Worm (Caenorhabditis elegans) whole organism, L1 larva: ENCODE data around the gene mab-5.
A peak's percentile ranks its signal among the peaks of the same experiment; 100 is the strongest.

ENCODE experiments used
- C16A3.4 ChIP-seq: fragments of 150-350 bp; optimal IDR thresholded peaks from 2 replicates; lab custom pipeline; 2014; ENCODE audit warnings: missing biosample characterization, missing genetic modification characterization
- F16B12.6 ChIP-seq: fragments of 150-350 bp; optimal IDR thresholded peaks from 2 replicates; lab custom pipeline; 2014; ENCODE audit warnings: missing biosample characterization, missing genetic modification characterization
- ama-1 ChIP-seq: fragments of 150-350 bp; optimal IDR thresholded peaks from 2 replicates; lab custom pipeline; 2014
- blmp-1 ChIP-seq: fragments of 150-350 bp; optimal IDR thresholded peaks from 2 replicates; lab custom pipeline; 2014; ENCODE audit warnings: missing biosample characterization, missing genetic modification characterization
- ceh-8 ChIP-seq: fragments of 200-800 bp; sonication (Bioruptor generic); optimal IDR thresholded peaks from 2 replicates; lab custom pipeline; 2018; ENCODE audit warnings: mild to moderate bottlenecking, missing genetic modification characterization, moderate library complexity, missing compliant biosample characterization
- ceh-90 ChIP-seq: sonication (generic microtip); optimal IDR thresholded peaks from 2 replicates; lab custom pipeline; 2016; ENCODE audit warnings: missing genetic modification characterization, missing compliant biosample characterization
- ces-1 ChIP-seq: fragments of 150-350 bp; optimal IDR thresholded peaks from 2 replicates; lab custom pipeline; 2014; ENCODE audit warnings: missing biosample characterization, missing genetic modification reagents, missing genetic modification characterization
- dpl-1 ChIP-seq, 3 experiments: fragments of 150-350 bp in 2 of 3; sonication (generic microtip) in 1 of 3; optimal IDR thresholded peaks; 2 replicates each; lab custom pipeline; 2014 to 2017; ENCODE audit warnings: missing biosample characterization in 3 of 3, missing genetic modification characterization in 3 of 3, missing genetic modification reagents in 3 of 3
- efl-1 ChIP-seq, 4 experiments: fragments of 150-350 bp; optimal IDR thresholded peaks in 3 of 4; peaks in 1 of 4; 1 replicate in 1 of 4; 2 replicates in 3 of 4; lab custom pipeline; 2014; ENCODE audit warnings: missing biosample characterization in 2 of 4, missing genetic modification characterization in 2 of 4, missing genetic modification reagents in 2 of 4
- egl-27 ChIP-seq, 2 experiments: fragments of 150-350 bp in 1 of 2; sonication (generic microtip); optimal IDR thresholded peaks; 3 replicates each; lab custom pipeline; 2017 to 2018; ENCODE audit warnings: missing biosample characterization in 2 of 2, missing genetic modification characterization in 2 of 2, missing genetic modification reagents in 2 of 2
- elt-2 ChIP-seq: sonication (generic microtip); optimal IDR thresholded peaks from 2 replicates; lab custom pipeline; 2016; ENCODE audit warnings: missing genetic modification characterization, mild to moderate bottlenecking, inconsistent platforms, missing compliant biosample characterization, missing genetic modification reagents
- elt-3 ChIP-seq, 6 experiments: fragments of 150-350 bp in 1 of 6; sonication (generic microtip); optimal IDR thresholded peaks; 2 replicates each; lab custom pipeline; 2017 to 2018; ENCODE audit warnings: missing biosample characterization in 6 of 6, missing genetic modification characterization in 6 of 6, inconsistent platforms in 1 of 6
- fkh-4 ChIP-seq: sonication (generic microtip); optimal IDR thresholded peaks from 2 replicates; lab custom pipeline; 2016; ENCODE audit warnings: missing compliant biosample characterization, missing genetic modification characterization, borderline replicate concordance
- fkh-8 ChIP-seq: sonication (generic microtip); optimal IDR thresholded peaks from 2 replicates; lab custom pipeline; 2016; ENCODE audit warnings: mild to moderate bottlenecking, missing genetic modification characterization, missing compliant biosample characterization
- hpl-2 ChIP-seq: fragments of 150-350 bp; optimal IDR thresholded peaks from 2 replicates; lab custom pipeline; 2014; ENCODE audit warnings: missing biosample characterization, missing genetic modification reagents, missing genetic modification characterization
- lin-13 ChIP-seq: fragments of 150-350 bp; optimal IDR thresholded peaks from 2 replicates; lab custom pipeline; 2014; ENCODE audit warnings: missing biosample characterization, missing genetic modification reagents, missing genetic modification characterization
- lin-14 ChIP-seq: fragments of 200-800 bp; sonication (Bioruptor generic); optimal IDR thresholded peaks from 2 replicates; lab custom pipeline; 2018; ENCODE audit warnings: mild to moderate bottlenecking, missing genetic modification characterization, moderate library complexity, missing compliant biosample characterization
- lin-15B ChIP-seq: fragments of 150-350 bp; sonication (generic microtip); optimal IDR thresholded peaks from 3 replicates; lab custom pipeline; 2014; ENCODE audit warnings: missing biosample characterization, missing genetic modification characterization
- lin-35 ChIP-seq, 2 experiments: fragments of 150-350 bp; optimal IDR thresholded peaks; 2 replicates each; lab custom pipeline; 2014; ENCODE audit warnings: missing biosample characterization in 2 of 2, missing genetic modification characterization in 2 of 2, missing genetic modification reagents in 2 of 2
- lin-39 ChIP-seq: fragments of 150-350 bp; optimal IDR thresholded peaks from 2 replicates; lab custom pipeline; 2014; ENCODE audit warnings: missing biosample characterization, missing genetic modification reagents, missing genetic modification characterization
- nhr-19 ChIP-seq: fragments of 200-800 bp; sonication (Bioruptor generic); conservative IDR thresholded peaks from 2 replicates; pipeline ENCODE4 v1.3.6; 2022; ENCODE audit warnings: missing genetic modification characterization, missing compliant biosample characterization
- nhr-20 ChIP-seq: sonication (generic microtip); optimal IDR thresholded peaks from 2 replicates; lab custom pipeline; 2016; ENCODE audit warnings: mild to moderate bottlenecking, missing genetic modification characterization, missing compliant biosample characterization
- nhr-28 ChIP-seq: fragments of 150-350 bp; optimal IDR thresholded peaks from 2 replicates; lab custom pipeline; 2014; ENCODE audit warnings: missing biosample characterization, missing genetic modification characterization
- nhr-76 ChIP-seq: sonication (generic microtip); optimal IDR thresholded peaks from 2 replicates; lab custom pipeline; 2017; ENCODE audit warnings: missing biosample characterization, missing genetic modification characterization
- nhr-90 ChIP-seq: sonication (generic microtip); optimal IDR thresholded peaks from 2 replicates; lab custom pipeline; 2016; ENCODE audit warnings: mild to moderate bottlenecking, missing genetic modification characterization, missing compliant biosample characterization; ENCODE audit not compliant: poor library complexity
- rnt-1 ChIP-seq: sonication (generic microtip); optimal IDR thresholded peaks from 2 replicates; lab custom pipeline; 2016; ENCODE audit warnings: mild to moderate bottlenecking, missing genetic modification characterization, moderate library complexity, missing compliant biosample characterization
- sox-4 ChIP-seq: sonication (generic microtip); optimal IDR thresholded peaks from 2 replicates; lab custom pipeline; 2016; ENCODE audit warnings: missing genetic modification characterization, missing compliant biosample characterization
- swsn-7 ChIP-seq: sonication (generic microtip); optimal IDR thresholded peaks from 2 replicates; lab custom pipeline; 2016; ENCODE audit warnings: missing genetic modification characterization, missing compliant biosample characterization
- unc-86 ChIP-seq: sonication (generic microtip); optimal IDR thresholded peaks from 2 replicates; lab custom pipeline; 2016; ENCODE audit warnings: missing genetic modification characterization, missing compliant biosample characterization
- vab-15 ChIP-seq: sonication (generic microtip); optimal IDR thresholded peaks from 2 replicates; lab custom pipeline; 2017; ENCODE audit warnings: missing genotype, mild to moderate bottlenecking, missing genetic modification characterization, missing compliant biosample characterization
- xbp-1 ChIP-seq: sonication (generic microtip); optimal IDR thresholded peaks from 2 replicates; lab custom pipeline; 2016; ENCODE audit warnings: missing genetic modification characterization, missing compliant biosample characterization
- zip-4 ChIP-seq: fragments of 200-800 bp; sonication (Bioruptor generic); optimal IDR thresholded peaks from 2 replicates; lab custom pipeline; 2018; ENCODE audit warnings: mild to moderate bottlenecking, missing genetic modification characterization, moderate library complexity, missing compliant biosample characterization
- ztf-4 ChIP-seq: fragments of 150-350 bp; optimal IDR thresholded peaks from 2 replicates; lab custom pipeline; 2014; ENCODE audit warnings: missing biosample characterization, missing genetic modification characterization

Gene mab-5

DNA sequence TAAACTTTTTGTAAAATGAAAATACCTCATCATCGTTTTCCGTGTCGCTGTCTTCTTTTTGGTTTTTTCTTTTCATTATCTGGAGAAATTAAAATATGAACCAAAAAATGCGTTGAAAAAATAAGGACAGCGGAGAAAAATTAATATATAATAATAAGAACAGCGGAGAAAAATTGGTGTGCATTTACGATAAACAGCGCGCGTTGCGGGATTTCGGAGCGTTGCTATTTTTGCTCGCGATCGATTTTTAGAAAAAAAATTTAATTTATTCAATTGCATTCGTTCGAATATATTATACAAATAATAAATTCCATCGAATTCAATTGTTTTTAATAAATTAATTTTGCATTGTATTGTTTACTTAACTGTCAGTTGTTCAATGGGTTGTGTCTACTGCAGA, 17.3 kb downstream of the mab-5 start, which contains the start of gene ZK686.2 (continued):
- TF ChIP-seq ztf-4 (no peak), lin-35 (GFP tag; optimal IDR thresholded peaks at IDR 0.05; lab: Kevin White, UChicago) (peak; percentile 16 to 37), ces-1 (GFP tag; lab: Kevin White, UChicago) (no peak), lin-39 (peak; percentile 25)

DNA sequence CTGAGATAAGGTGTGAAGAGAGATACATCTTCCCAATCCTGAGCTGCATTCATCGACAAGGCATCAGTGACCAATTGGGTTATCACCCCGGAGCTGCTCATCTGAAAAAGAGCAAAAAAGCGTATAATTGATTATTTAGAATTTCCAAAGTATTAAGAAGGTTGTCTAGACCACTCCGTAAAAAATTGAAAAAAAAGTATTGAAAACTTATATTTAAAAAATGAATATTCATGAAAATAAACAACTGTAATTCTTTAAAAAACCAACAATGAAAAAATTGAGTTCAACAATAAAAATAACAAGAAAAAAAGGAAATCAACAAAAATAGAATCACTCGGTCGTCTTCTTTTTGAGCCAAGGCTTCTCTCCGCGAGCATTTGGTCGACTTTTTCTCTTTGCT, 19.8 kb downstream of the mab-5 start, which contains the start of gene mtx-2:
mtx-2 (minus strand) TSS at position 101 of the 400 bp plus-strand sequence.
- no peak for TF ChIP-seq vab-15 (tag; lab: Kevin White, UChicago)
- TF ChIP-seq rnt-1 = no peak
- no peak for TF ChIP-seq elt-3 (tag; optimal IDR thresholded peaks at IDR 0.05; lab: Kevin White, UChicago)
- no peak for TF ChIP-seq nhr-28 (tag; lab: Kevin White, UChicago)
- no peak for TF ChIP-seq ama-1 (lab: Kevin White, UChicago)
- no peak for TF ChIP-seq lin-14
- no peak for TF ChIP-seq hpl-2
- no peak for TF ChIP-seq fkh-8 (tag; lab: Kevin White, UChicago)
- no peak for TF ChIP-seq blmp-1 (tag; lab: Kevin White, UChicago)
- TF ChIP-seq nhr-90 (tag; lab: Kevin White, UChicago) = no peak
- no peak for TF ChIP-seq sox-4 (tag; lab: Kevin White, UChicago)
- no peak for TF ChIP-seq fkh-4 (tag; lab: Kevin White, UChicago)
- TF ChIP-seq ces-1 (GFP tag; lab: Kevin White, UChicago) = no peak
- TF ChIP-seq lin-13 (GFP tag; lab: Kevin White, UChicago) = no peak
- no peak for TF ChIP-seq ceh-8
- TF ChIP-seq lin-15B (tag; lab: Kevin White, UChicago) = no peak
- no peak for TF ChIP-seq egl-27 (tag; optimal IDR thresholded peaks at IDR 0.05; lab: Kevin White, UChicago)
- no peak for TF ChIP-seq xbp-1 (tag; lab: Kevin White, UChicago)

DNA sequence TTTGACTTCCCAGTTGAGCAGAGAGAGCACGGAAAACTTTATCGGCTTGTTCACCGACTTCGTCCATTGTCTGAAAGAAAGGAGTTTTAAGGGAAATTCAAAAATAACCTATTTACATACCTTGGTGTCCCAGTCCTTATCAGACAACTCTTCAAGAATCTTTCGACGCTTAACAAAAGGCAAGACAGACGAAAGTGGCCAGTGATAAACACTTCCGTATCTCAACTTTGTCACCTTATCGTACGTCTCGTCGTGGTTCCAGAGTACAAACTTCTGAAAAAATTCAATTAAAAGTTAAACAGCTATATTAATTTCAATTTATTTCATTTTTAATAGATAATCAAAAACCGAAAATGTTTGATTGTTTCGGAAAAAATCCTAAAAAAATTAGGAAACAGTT, 21.0 kb downstream of the mab-5 start:
- TF ChIP-seq F16B12.6 (tag; lab: Kevin White, UChicago) = no peak
- no peak for TF ChIP-seq C16A3.4 (tag; lab: Kevin White, UChicago)
- no peak for TF ChIP-seq efl-1 (optimal IDR thresholded peaks at IDR 0.05; lab: Kevin White, UChicago)
- TF ChIP-seq efl-1 (GFP tag; optimal IDR thresholded peaks at IDR 0.05 in 1 of 2; lab: Kevin White, UChicago) = no peak
- no peak for TF ChIP-seq fkh-4 (tag; lab: Kevin White, UChicago)
- no peak for TF ChIP-seq unc-86 (tag; lab: Kevin White, UChicago)
- TF ChIP-seq elt-2 (tag; lab: Kevin White, UChicago) = peak; percentile 87
- TF ChIP-seq sox-4 (tag; lab: Kevin White, UChicago) = no peak
- no peak for TF ChIP-seq nhr-19 (GFP tag; lab: Robert Waterston, UW)
- TF ChIP-seq dpl-1 (GFP tag; optimal IDR thresholded peaks at IDR 0.05; lab: Kevin White, UChicago) = no peak

DNA sequence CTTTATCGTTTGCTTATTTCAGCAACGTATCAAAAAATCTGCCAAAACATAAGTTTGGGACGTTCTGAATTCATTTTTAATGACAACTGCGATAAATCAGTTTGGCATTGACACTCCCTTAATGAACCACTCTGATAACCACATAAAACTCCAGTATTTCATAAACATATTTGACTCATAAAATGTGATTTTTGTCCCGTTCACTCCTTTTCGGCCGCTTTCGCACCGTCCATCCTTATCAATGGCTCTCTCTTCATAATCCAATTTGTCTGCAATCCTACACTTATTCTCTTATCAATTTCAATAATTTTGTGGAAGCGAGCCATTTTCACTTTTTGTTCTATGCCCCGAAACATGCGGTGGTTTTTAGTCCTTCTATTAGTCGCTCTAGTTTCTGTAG, 24.7 kb downstream of the mab-5 start, which contains the start of gene pcp-1:
pcp-1 (plus strand) TSS at position 342 of the 400 bp plus-strand sequence.
- TF ChIP-seq lin-35 (GFP tag; optimal IDR thresholded peaks at IDR 0.05; lab: Kevin White, UChicago) (peak in 1 of 2 experiments; percentile 42), ceh-90 (no peak), fkh-4 (tag; lab: Kevin White, UChicago) (no peak), elt-2 (tag; lab: Kevin White, UChicago) (peak; percentile 97), nhr-20 (peak; percentile 9), lin-14 (peak; percentile 42)

DNA sequence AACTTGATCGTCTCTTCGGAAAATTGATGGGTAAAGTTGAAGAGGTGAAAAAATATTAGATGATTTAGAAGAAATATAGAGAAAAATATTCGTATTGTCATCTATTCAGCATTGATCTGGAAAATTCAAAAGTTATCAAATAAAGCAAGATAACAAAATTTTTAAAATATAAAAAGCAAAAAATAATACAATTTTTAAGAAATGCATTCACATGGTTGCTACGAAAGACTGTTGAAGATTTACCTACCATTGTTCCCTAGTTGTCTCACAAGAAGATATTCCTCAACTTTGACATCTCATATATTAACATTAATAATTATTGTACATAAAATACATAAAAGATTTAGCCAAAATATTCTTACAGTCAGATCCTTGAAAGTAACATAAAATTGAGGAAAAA, 28.9 kb downstream of the mab-5 start, which contains the start of gene cdh-3:
cdh-3 (minus strand) TSS at position 101 of the 400 bp plus-strand sequence.
- no peak for TF ChIP-seq zip-4 (GFP tag; lab: Kevin White, UChicago)
- no peak for TF ChIP-seq nhr-76 (tag; lab: Kevin White, UChicago)
- TF ChIP-seq swsn-7 = no peak
- no peak for TF ChIP-seq nhr-20
- no peak for TF ChIP-seq elt-2 (tag; lab: Kevin White, UChicago)
